Fruit fly (Drosophila melanogaster) whole organism, pupa: Measurements from ENCODE around the gene CG11596.

Source experiments
- CG10348 ChIP-seq: fragments of 200-800 bp; sonication (Bioruptor generic); IDR thresholded peaks from 2 replicates; pipeline ENCODE4 v1.3.6; 2022; ENCODE audit warnings: missing biosample characterization, missing genetic modification characterization
- CG12605 ChIP-seq: fragments of 200-800 bp; sonication (Bioruptor generic); IDR thresholded peaks from 2 replicates; pipeline ENCODE4 v1.3.6; 2022; ENCODE audit warnings: missing biosample characterization, missing genetic modification characterization
- CG13204 ChIP-seq: fragments of 200-800 bp; sonication (Bioruptor generic); optimal IDR thresholded peaks from 2 replicates; lab custom pipeline; 2018; ENCODE audit warnings: missing biosample characterization, mild to moderate bottlenecking, missing genetic modification characterization, moderate library complexity
- CG14655 ChIP-seq: fragments of 200-800 bp; sonication (Bioruptor generic); optimal IDR thresholded peaks from 3 replicates; lab custom pipeline; 2017; ENCODE audit warnings: mild to moderate bottlenecking, missing biosample characterization, missing genetic modification reagents, missing genetic modification characterization
- CG15710 ChIP-seq: fragments of 200-800 bp; sonication (Bioruptor generic); optimal IDR thresholded peaks from 2 replicates; lab custom pipeline; 2018; ENCODE audit warnings: missing biosample characterization, mild to moderate bottlenecking, missing genetic modification characterization, moderate library complexity
- CG17806 ChIP-seq: fragments of 200-800 bp; sonication (Bioruptor generic); optimal IDR thresholded peaks from 2 replicates; lab custom pipeline; 2018; ENCODE audit warnings: missing biosample characterization, mild to moderate bottlenecking, missing genetic modification characterization, moderate library complexity
- CG32121 ChIP-seq: fragments of 200-800 bp; sonication (Bioruptor generic); IDR thresholded peaks from 2 replicates; pipeline ENCODE4 v1.3.6; 2022; ENCODE audit warnings: missing biosample characterization, missing genetic modification characterization
- CG34367 ChIP-seq: fragments of 200-800 bp; sonication (Bioruptor generic); optimal IDR thresholded peaks from 2 replicates; lab custom pipeline; 2018; ENCODE audit warnings: missing biosample characterization, mild to moderate bottlenecking, missing genetic modification characterization
- CG4496 ChIP-seq: fragments of 200-800 bp; sonication (Bioruptor generic); IDR thresholded peaks from 3 replicates; pipeline ENCODE4 v1.3.6; 2022; ENCODE audit warnings: missing biosample characterization, missing genetic modification characterization
- CG8159 ChIP-seq: fragments of 200-800 bp; sonication (Bioruptor generic); optimal IDR thresholded peaks from 3 replicates; lab custom pipeline; 2018; ENCODE audit warnings: missing biosample characterization, mild to moderate bottlenecking, missing genetic modification characterization, moderate library complexity
- CG8301 ChIP-seq: fragments of 200-800 bp; sonication (Bioruptor generic); optimal IDR thresholded peaks from 2 replicates; lab custom pipeline; 2018; ENCODE audit warnings: missing biosample characterization, mild to moderate bottlenecking, missing genetic modification characterization
- CG9948 ChIP-seq: fragments of 200-800 bp; sonication (Bioruptor generic); optimal IDR thresholded peaks from 2 replicates; lab custom pipeline; 2018; ENCODE audit warnings: missing biosample characterization, mild to moderate bottlenecking, missing genetic modification characterization, moderate library complexity
- D1 ChIP-seq: fragments of 200-800 bp; sonication (Bioruptor generic); optimal IDR thresholded peaks from 2 replicates; lab custom pipeline; 2018; ENCODE audit warnings: missing biosample characterization, mild to moderate bottlenecking, missing genetic modification characterization, moderate library complexity
- EcR ChIP-seq: fragments of 200-800 bp; sonication (Bioruptor generic); optimal IDR thresholded peaks from 3 replicates; lab custom pipeline; 2019; ENCODE audit warnings: missing biosample characterization, missing genetic modification characterization, mild to moderate bottlenecking, moderate library complexity, missing genetic modification reagents
- Ets98B ChIP-seq: fragments of 200-800 bp; sonication (Bioruptor generic); IDR thresholded peaks from 2 replicates; pipeline ENCODE4 v1.3.6; 2022; ENCODE audit warnings: missing biosample characterization, missing genetic modification characterization
- Pif1A ChIP-seq: fragments of 200-800 bp; sonication (Bioruptor generic); optimal IDR thresholded peaks from 3 replicates; lab custom pipeline; 2016; ENCODE audit warnings: missing biosample characterization, missing genetic modification characterization
- Pif1B ChIP-seq: fragments of 200-800 bp; sonication (Bioruptor generic); optimal IDR thresholded peaks from 3 replicates; lab custom pipeline; 2016; ENCODE audit warnings: missing biosample characterization, missing genetic modification characterization
- Snoo ChIP-seq: fragments of 200-800 bp; sonication (Bioruptor generic); optimal IDR thresholded peaks from 3 replicates; lab custom pipeline; 2017; ENCODE audit warnings: missing biosample characterization, mild to moderate bottlenecking, missing genetic modification characterization, inconsistent platforms
- fd96Ca ChIP-seq: fragments of 200-800 bp; sonication (Bioruptor generic); IDR thresholded peaks from 3 replicates; pipeline ENCODE4 v1.3.6; 2022; ENCODE audit warnings: missing biosample characterization, missing genetic modification characterization
- gl ChIP-seq: fragments of 200-800 bp; sonication (Bioruptor generic); optimal IDR thresholded peaks from 2 replicates; lab custom pipeline; 2018; ENCODE audit warnings: missing biosample characterization, mild to moderate bottlenecking, missing genetic modification characterization
- rn ChIP-seq: fragments of 200-800 bp; sonication (Bioruptor generic); IDR thresholded peaks from 2 replicates; pipeline ENCODE4 v1.3.6; 2022; ENCODE audit warnings: missing biosample characterization, missing genetic modification characterization

CG11596 gene

dm6 chrX:1964409-1965345 is 37.2 kb downstream of the CG11596 start:
- TF ChIP-seq fd96Ca (GFP tag; lab: Robert Waterston, UW) (0 out of 3 replicates have a peak, but pooled peaks have one; percentile 12), CG14655 (no peak), Snoo (tag; lab: Kevin White, UChicago) (no peak), CG8159 (tag; lab: Kevin White, UChicago) (no peak), Pif1B (GFP tag; lab: Kevin White, UChicago) (no peak), CG15710 (tag; lab: Kevin White, UChicago) (no peak), CG32121 (GFP tag; lab: Robert Waterston, UW) (0 out of 2 replicates have a peak, but pooled peaks have one; percentile 34), D1 (tag; lab: Kevin White, UChicago) (no peak), CG34367 (no peak), CG13204 (GFP tag; lab: Kevin White, UChicago) (peak; percentile 22), Pif1A (GFP tag; lab: Kevin White, UChicago) (no peak), EcR (GFP tag; lab: Kevin White, UChicago) (peak; percentile 66), CG12605 (no peak), gl (tag; lab: Kevin White, UChicago) (no peak), CG4496 (GFP tag; lab: Robert Waterston, UW) (no peak), CG8301 (tag; lab: Kevin White, UChicago) (no peak), Ets98B (GFP tag; lab: Robert Waterston, UW) (peak; percentile 35; the same call in 1 of the 2 replicates), CG17806 (tag; lab: Kevin White, UChicago) (no peak), CG9948 (no peak)

dm6 chrX:1965512-1965911 is 38.0 kb downstream of the CG11596 start:
- TF ChIP-seq Pif1B (GFP tag; lab: Kevin White, UChicago) (no peak), rn (no peak), fd96Ca (GFP tag; lab: Robert Waterston, UW) (no peak), CG4496 (GFP tag; lab: Robert Waterston, UW) (no peak), CG13204 (GFP tag; lab: Kevin White, UChicago) (no peak), Snoo (tag; lab: Kevin White, UChicago) (no peak), D1 (tag; lab: Kevin White, UChicago) (no peak), CG8159 (tag; lab: Kevin White, UChicago) (no peak), CG32121 (GFP tag; lab: Robert Waterston, UW) (no peak), EcR (GFP tag; lab: Kevin White, UChicago) (no peak), CG9948 (no peak), CG17806 (tag; lab: Kevin White, UChicago) (no peak)

dm6 chrX:1965979-1966778 is 38.7 kb downstream of the CG11596 start:
- TF ChIP-seq CG8159 (tag; lab: Kevin White, UChicago) (no peak), CG12605 (peak; percentile 81), CG17806 (tag; lab: Kevin White, UChicago) (no peak), Snoo (tag; lab: Kevin White, UChicago) (no peak), CG13204 (GFP tag; lab: Kevin White, UChicago) (no peak), fd96Ca (GFP tag; lab: Robert Waterston, UW) (peak; percentile 65; the same call in 2 of the 3 replicates), gl (tag; lab: Kevin White, UChicago) (no peak), CG8301 (tag; lab: Kevin White, UChicago) (peak; percentile 64), Ets98B (GFP tag; lab: Robert Waterston, UW) (peak; percentile 58), CG14655 (peak; percentile 66), CG9948 (peak; percentile 3), rn (0 out of 2 replicates have a peak, but pooled peaks have one; percentile 26), CG4496 (GFP tag; lab: Robert Waterston, UW) (peak; percentile 82), CG34367 (no peak), Pif1B (GFP tag; lab: Kevin White, UChicago) (no peak), Pif1A (GFP tag; lab: Kevin White, UChicago) (peak; percentile 38), CG32121 (GFP tag; lab: Robert Waterston, UW) (peak; percentile 33; the same call in 1 of the 2 replicates), EcR (GFP tag; lab: Kevin White, UChicago) (peak; percentile 73)

- TF ChIP-seq CG8301 (tag; lab: Kevin White, UChicago) (peak; percentile 61), CG32121 (GFP tag; lab: Robert Waterston, UW) (peak; percentile 73), CG34367 (no peak), fd96Ca (GFP tag; lab: Robert Waterston, UW) (peak; percentile 48; the same call in 2 of the 3 replicates), EcR (GFP tag; lab: Kevin White, UChicago) (peak; percentile 65), CG15710 (tag; lab: Kevin White, UChicago) (peak; percentile 15), D1 (tag; lab: Kevin White, UChicago) (no peak), rn (peak; percentile 14; the same call in 1 of the 2 replicates), Pif1A (GFP tag; lab: Kevin White, UChicago) (no peak), CG4496 (GFP tag; lab: Robert Waterston, UW) (peak; percentile 67), Ets98B (GFP tag; lab: Robert Waterston, UW) (peak; percentile 50), gl (tag; lab: Kevin White, UChicago) (no peak), Pif1B (GFP tag; lab: Kevin White, UChicago) (no peak), CG9948 (peak; percentile 7), CG13204 (GFP tag; lab: Kevin White, UChicago) (peak; percentile 37), CG17806 (tag; lab: Kevin White, UChicago) (peak; percentile 8), CG12605 (0 out of 2 replicates have a peak, but pooled peaks have one; percentile 4), Snoo (tag; lab: Kevin White, UChicago) (no peak), CG8159 (tag; lab: Kevin White, UChicago) (peak; percentile 41), CG14655 (peak; percentile 45), CG10348 (GFP tag; lab: Robert Waterston, UW) (no peak)
Measured at dm6 chrX:1966779-1967520, 39.5 kb downstream of the CG11596 start.
